Fruit fly (Drosophila melanogaster) whole organism, embryonic: Measurements from ENCODE around the gene CG14082.

Experiments used
- CG10565 ChIP-seq: fragments of 200-800 bp; sonication (Bioruptor generic); optimal IDR thresholded peaks from 3 replicates; lab custom pipeline; 2016; ENCODE audit warnings: missing biosample characterization, mild to moderate bottlenecking, missing genetic modification characterization
- CG11398 ChIP-seq: fragments of 200-800 bp; sonication (Bioruptor generic); optimal IDR thresholded peaks from 2 replicates; lab custom pipeline; 2016; ENCODE audit warnings: missing biosample characterization, missing genetic modification characterization
- CG14441 ChIP-seq: fragments of 200-800 bp; sonication (Bioruptor generic); IDR thresholded peaks from 2 replicates; pipeline ENCODE4 v1.3.6; 2022; ENCODE audit warnings: missing biosample characterization, missing genetic modification characterization
- CG14667 ChIP-seq: fragments of 200-800 bp; sonication (Bioruptor generic); IDR thresholded peaks from 2 replicates; pipeline ENCODE4 v1.3.6; 2022; ENCODE audit warnings: missing biosample characterization, missing genetic modification characterization
- CG14860 ChIP-seq: fragments of 200-800 bp; sonication (Bioruptor generic); IDR thresholded peaks from 3 replicates; pipeline ENCODE4 v1.3.6; 2022; ENCODE audit warnings: missing biosample characterization, missing genetic modification characterization; ENCODE audit not compliant: partially characterized antibody
- CG1529 ChIP-seq: fragments of 200-800 bp; sonication (Bioruptor generic); optimal IDR thresholded peaks from 3 replicates; lab custom pipeline; 2018; ENCODE audit warnings: missing biosample characterization, missing genetic modification characterization
- CG1602 ChIP-seq: fragments of 200-800 bp; sonication (Bioruptor generic); optimal IDR thresholded peaks from 3 replicates; lab custom pipeline; 2016; ENCODE audit warnings: missing biosample characterization, missing genetic modification characterization
- CG1603 ChIP-seq: fragments of 200-800 bp; sonication (Bioruptor generic); optimal IDR thresholded peaks from 2 replicates; lab custom pipeline; 2019; ENCODE audit warnings: missing biosample characterization, mild to moderate bottlenecking, missing genetic modification characterization, moderate library complexity
- CG16813 ChIP-seq: fragments of 200-800 bp; sonication (Bioruptor generic); IDR thresholded peaks from 3 replicates; pipeline ENCODE4 v1.3.6; 2022; ENCODE audit warnings: missing biosample characterization, missing genetic modification characterization; ENCODE audit not compliant: partially characterized antibody
- CG17186 ChIP-seq: fragments of 200-800 bp; sonication (Bioruptor generic); optimal IDR thresholded peaks from 3 replicates; lab custom pipeline; 2017; ENCODE audit warnings: missing biosample characterization, missing genetic modification reagents, missing genetic modification characterization
- CG17361 ChIP-seq: fragments of 200-800 bp; sonication (Bioruptor generic); IDR thresholded peaks from 3 replicates; pipeline ENCODE4 v1.3.6; 2022; ENCODE audit warnings: missing biosample characterization, missing genetic modification characterization
- CG18262 ChIP-seq: fragments of 200-800 bp; optimal IDR thresholded peaks from 3 replicates; lab custom pipeline; 2019; ENCODE audit warnings: missing biosample characterization, mild to moderate bottlenecking, missing genetic modification characterization, moderate library complexity
- CG7271 ChIP-seq: fragments of 200-800 bp; sonication (Bioruptor generic); optimal IDR thresholded peaks from 2 replicates; lab custom pipeline; 2018; ENCODE audit warnings: missing biosample characterization, mild to moderate bottlenecking, missing genetic modification characterization, moderate library complexity
- CG9817 ChIP-seq: fragments of 200-800 bp; sonication (Bioruptor generic); optimal IDR thresholded peaks from 2 replicates; lab custom pipeline; 2018; ENCODE audit warnings: missing biosample characterization, mild to moderate bottlenecking, missing genetic modification characterization, moderate library complexity
- D19B ChIP-seq: fragments of 200-800 bp; sonication (Bioruptor generic); optimal IDR thresholded peaks from 2 replicates; lab custom pipeline; 2017; ENCODE audit warnings: missing biosample characterization, mild to moderate bottlenecking, missing genetic modification characterization
- Dek ChIP-seq: fragments of 200-800 bp; sonication (Bioruptor generic); optimal IDR thresholded peaks from 3 replicates; lab custom pipeline; 2019; ENCODE audit warnings: missing biosample characterization, mild to moderate bottlenecking, missing genetic modification characterization, moderate library complexity
- Dfd ChIP-seq, 2 experiments: fragments of >200 bp; optimal IDR thresholded peaks; 2 replicates each; lab custom pipeline; 2017; ENCODE audit warnings: missing biosample characterization in 2 of 2, missing genetic modification characterization in 2 of 2
- Dp ChIP-seq: fragments of 200-800 bp; sonication (Bioruptor generic); optimal IDR thresholded peaks from 2 replicates; lab custom pipeline; 2018; ENCODE audit warnings: missing biosample characterization, mild to moderate bottlenecking, missing genetic modification characterization, moderate library complexity
- E2f2 ChIP-seq: fragments of 200-800 bp; sonication (Bioruptor generic); IDR thresholded peaks from 2 replicates; pipeline ENCODE4 v1.3.6; 2022; ENCODE audit warnings: missing biosample characterization, missing genetic modification characterization
- H2.0 ChIP-seq: fragments of 200-800 bp; sonication (Bioruptor generic); IDR thresholded peaks from 2 replicates; pipeline ENCODE4 v1.3.6; 2022; ENCODE audit warnings: missing biosample characterization, missing genetic modification characterization
- HLHmδ ChIP-seq: fragments of 200-800 bp; sonication (Bioruptor generic); optimal IDR thresholded peaks from 2 replicates; lab custom pipeline; 2018; ENCODE audit warnings: missing biosample characterization, mild to moderate bottlenecking, missing genetic modification characterization, moderate library complexity
- Ravus ChIP-seq: fragments of 200-800 bp; sonication (Bioruptor generic); IDR thresholded peaks from 2 replicates; pipeline ENCODE4 v1.3.6; 2022; ENCODE audit warnings: missing biosample characterization, missing genetic modification characterization
- Sox100B ChIP-seq: fragments of 200-800 bp; sonication (Bioruptor generic); optimal IDR thresholded peaks from 3 replicates; lab custom pipeline; 2018; ENCODE audit warnings: missing biosample characterization, mild to moderate bottlenecking, missing genetic modification characterization
- abd-A ChIP-seq: fragments of 200-800 bp; sonication (Bioruptor generic); optimal IDR thresholded peaks from 3 replicates; lab custom pipeline; 2019; ENCODE audit warnings: missing biosample characterization, mild to moderate bottlenecking, missing genetic modification characterization, moderate library complexity
- br ChIP-seq: fragments of >200 bp; optimal IDR thresholded peaks from 2 replicates; lab custom pipeline; 2017
- cwo ChIP-seq: fragments of 200-800 bp; sonication (Bioruptor generic); optimal IDR thresholded peaks from 3 replicates; lab custom pipeline; 2017; ENCODE audit warnings: missing biosample characterization, missing genetic modification characterization, mild to moderate bottlenecking, moderate library complexity, missing genetic modification reagents
- da ChIP-seq: fragments of 200-800 bp; sonication (Bioruptor generic); optimal IDR thresholded peaks from 2 replicates; lab custom pipeline; 2016; ENCODE audit warnings: missing biosample characterization, missing genetic modification characterization
- dimm ChIP-seq: fragments of 200-800 bp; sonication (Bioruptor generic); IDR thresholded peaks from 2 replicates; pipeline ENCODE4 v1.3.6; 2022; ENCODE audit warnings: missing biosample characterization, missing genetic modification characterization
- dmrt11E ChIP-seq: fragments of 200-800 bp; sonication (Bioruptor generic); optimal IDR thresholded peaks from 3 replicates; lab custom pipeline; 2018; ENCODE audit warnings: missing biosample characterization, mild to moderate bottlenecking, missing genetic modification characterization, moderate library complexity
- emc ChIP-seq: fragments of 200-800 bp; sonication (Bioruptor generic); optimal IDR thresholded peaks from 2 replicates; lab custom pipeline; 2016; ENCODE audit warnings: missing biosample characterization, missing genetic modification characterization
- ems ChIP-seq: fragments of 200-800 bp; sonication (Bioruptor generic); optimal IDR thresholded peaks from 3 replicates; lab custom pipeline; 2016; ENCODE audit warnings: missing biosample characterization, missing genetic modification characterization
- eve ChIP-seq, 2 experiments: fragments of >200 bp; optimal IDR thresholded peaks; 2 replicates each; lab custom pipeline; 2017; ENCODE audit warnings: missing biosample characterization in 2 of 2, missing genetic modification characterization in 2 of 2
- fd102C ChIP-seq: fragments of 200-800 bp; sonication (Bioruptor generic); optimal IDR thresholded peaks from 2 replicates; lab custom pipeline; 2018; ENCODE audit warnings: missing biosample characterization, mild to moderate bottlenecking, missing genetic modification characterization, moderate library complexity
- ftz-f1 ChIP-seq: fragments of 200-800 bp; sonication (Bioruptor generic); optimal IDR thresholded peaks from 2 replicates; lab custom pipeline; 2016; ENCODE audit warnings: missing biosample characterization, missing genetic modification characterization
- hb ChIP-seq: fragments of 200-800 bp; sonication (Bioruptor generic); IDR thresholded peaks from 3 replicates; pipeline ENCODE4 v1.3.6; 2022; ENCODE audit warnings: missing biosample characterization, missing genetic modification characterization; ENCODE audit not compliant: partially characterized antibody
- her ChIP-seq: fragments of 200-800 bp; sonication (Bioruptor generic); optimal IDR thresholded peaks from 2 replicates; lab custom pipeline; 2016; ENCODE audit warnings: missing biosample characterization, missing genetic modification characterization
- inv ChIP-seq: fragments of 200-800 bp; sonication (Bioruptor generic); IDR thresholded peaks from 2 replicates; pipeline ENCODE4 v1.3.6; 2022; ENCODE audit warnings: missing biosample characterization, missing genetic modification characterization; ENCODE audit not compliant: partially characterized antibody
- mirr ChIP-seq: fragments of 200-800 bp; sonication (Bioruptor generic); optimal IDR thresholded peaks from 3 replicates; lab custom pipeline; 2018; ENCODE audit warnings: missing biosample characterization, mild to moderate bottlenecking, missing genetic modification characterization
- nerfin-2 ChIP-seq: fragments of 200-800 bp; sonication (Bioruptor generic); IDR thresholded peaks from 2 replicates; pipeline ENCODE4 v1.3.6; 2022; ENCODE audit warnings: missing biosample characterization, missing genetic modification characterization; ENCODE audit not compliant: partially characterized antibody
- nom ChIP-seq: fragments of 200-800 bp; sonication (Bioruptor generic); optimal IDR thresholded peaks from 2 replicates; lab custom pipeline; 2017; ENCODE audit warnings: missing biosample characterization, missing genetic modification characterization, mild to moderate bottlenecking, moderate library complexity, missing genetic modification reagents
- repo ChIP-seq: fragments of 200-800 bp; sonication (Bioruptor generic); optimal IDR thresholded peaks from 2 replicates; lab custom pipeline; 2016; ENCODE audit warnings: missing biosample characterization, missing genetic modification characterization
- rib ChIP-seq: fragments of 200-800 bp; sonication (Bioruptor generic); IDR thresholded peaks from 2 replicates; pipeline ENCODE4 v1.3.6; 2022; ENCODE audit warnings: missing biosample characterization, missing genetic modification characterization
- sc ChIP-seq, 3 experiments: fragments of >200 bp in 2 of 3; fragments of 200-800 bp in 1 of 3; sonication (Bioruptor generic) in 1 of 3; optimal IDR thresholded peaks; 2 replicates in 2 of 3; 3 replicates in 1 of 3; lab custom pipeline; 2017; ENCODE audit warnings: mild to moderate bottlenecking in 1 of 3, missing biosample characterization in 1 of 3, missing genetic modification characterization in 1 of 3, missing genetic modification reagents in 1 of 3
- shn ChIP-seq: fragments of 200-800 bp; sonication (Bioruptor generic); optimal IDR thresholded peaks from 3 replicates; lab custom pipeline; 2016; ENCODE audit warnings: missing biosample characterization, missing genetic modification characterization
- slp2 ChIP-seq: fragments of 200-800 bp; sonication (Bioruptor generic); optimal IDR thresholded peaks from 2 replicates; lab custom pipeline; 2016; ENCODE audit warnings: missing biosample characterization, missing genetic modification characterization
- tup ChIP-seq: fragments of 200-800 bp; sonication (Bioruptor generic); optimal IDR thresholded peaks from 2 replicates; lab custom pipeline; 2016; ENCODE audit warnings: missing biosample characterization, mild to moderate bottlenecking, missing genetic modification characterization, moderate library complexity
- usp ChIP-seq: fragments of >200 bp; optimal IDR thresholded peaks from 2 replicates; lab custom pipeline; 2017; ENCODE audit warnings: missing biosample characterization, missing genetic modification characterization
- wek ChIP-seq: fragments of 200-800 bp; sonication (Bioruptor generic); optimal IDR thresholded peaks from 3 replicates; lab custom pipeline; 2018; ENCODE audit warnings: missing biosample characterization, mild to moderate bottlenecking, missing genetic modification characterization, moderate library complexity
- wor ChIP-seq: fragments of 200-800 bp; sonication (Bioruptor generic); IDR thresholded peaks from 2 replicates; pipeline ENCODE4 v1.3.6; 2022; ENCODE audit warnings: missing biosample characterization, missing genetic modification characterization

The CG14082 gene

dm6 chr3L:19162586-19163310, 24.0 kb upstream of the CG14082 start (continued):
- TF ChIP-seq D19B (GFP tag; lab: Kevin White, UChicago) (no peak), mirr (GFP tag; lab: Kevin White, UChicago) (no peak), H2.0 (GFP tag; lab: Robert Waterston, UW) (no peak), eve (GFP tag; optimal IDR thresholded peaks at IDR 0.05; lab: Kevin White, UChicago) (no peak), Dp (GFP tag; lab: Kevin White, UChicago) (no peak), rib (GFP tag; lab: Robert Waterston, UW) (no peak), inv (no peak), ems (GFP tag; lab: Kevin White, UChicago) (no peak), CG7271 (tag; lab: Kevin White, UChicago) (peak; percentile 54), abd-A (tag; lab: Kevin White, UChicago) (no peak), CG1603 (tag; lab: Kevin White, UChicago) (no peak), CG17361 (peak; percentile 88), dimm (no peak), repo (GFP tag; lab: Kevin White, UChicago) (no peak), slp2 (GFP tag; lab: Kevin White, UChicago) (no peak), CG1529 (GFP tag; lab: Kevin White, UChicago) (peak; percentile 17), da (GFP tag; lab: Kevin White, UChicago) (no peak), fd102C (GFP tag; lab: Kevin White, UChicago) (peak; percentile 15), CG11398 (GFP tag; lab: Kevin White, UChicago) (no peak), CG14667 (GFP tag; lab: Robert Waterston, UW) (peak; percentile 17; the same call in 1 of the 2 replicates), CG10565 (GFP tag; lab: Kevin White, UChicago) (no peak), emc (GFP tag; lab: Kevin White, UChicago) (no peak), Dfd (GFP tag; optimal IDR thresholded peaks at IDR 0.05; lab: Kevin White, UChicago) (no peak), Dek (tag; lab: Kevin White, UChicago) (peak; percentile 12), HLHmδ (GFP tag; lab: Kevin White, UChicago) (no peak), CG14860 (GFP tag; lab: Robert Waterston, UW) (no peak), Sox100B (GFP tag; lab: Kevin White, UChicago) (peak; percentile 67), Ravus (no peak), nerfin-2 (GFP tag; lab: Robert Waterston, UW) (no peak), shn (GFP tag; lab: Kevin White, UChicago) (no peak), sc (optimal IDR thresholded peaks at IDR 0.05; lab: Kevin White, UChicago) (no peak), sc (GFP tag; optimal IDR thresholded peaks at IDR 0.05; lab: Kevin White, UChicago) (peak; percentile 10), CG18262 (tag; lab: Kevin White, UChicago) (peak; percentile 93), wek (GFP tag; lab: Kevin White, UChicago) (no peak), her (GFP tag; lab: Kevin White, UChicago) (no peak), dmrt11E (peak; percentile 88), CG14441 (no peak), wor (GFP tag; lab: Robert Waterston, UW) (no peak), hb (GFP tag; lab: Robert Waterston, UW) (no peak), cwo (GFP tag; lab: Kevin White, UChicago) (peak; percentile 25), E2f2 (no peak; the same call in 1 of the 2 replicates), ftz-f1 (GFP tag; lab: Kevin White, UChicago) (no peak), CG16813 (no peak), usp (GFP tag; lab: Kevin White, UChicago) (no peak), tup (GFP tag; lab: Kevin White, UChicago) (no peak), CG17186 (GFP tag; lab: Kevin White, UChicago) (no peak), CG9817 (tag; lab: Kevin White, UChicago) (no peak), br (lab: Kevin White, UChicago) (no peak), nom (peak; percentile 47), CG1602 (GFP tag; lab: Kevin White, UChicago) (peak; percentile 44)
